Fruit fly (Drosophila melanogaster) whole organism, pupa: Measurements from ENCODE around the gene CG10428.

Source experiments
- CG10348 ChIP-seq: fragments of 200-800 bp; sonication (Bioruptor generic); IDR thresholded peaks from 2 replicates; pipeline ENCODE4 v1.3.6; 2022; ENCODE audit warnings: missing biosample characterization, missing genetic modification characterization
- CG12605 ChIP-seq: fragments of 200-800 bp; sonication (Bioruptor generic); IDR thresholded peaks from 2 replicates; pipeline ENCODE4 v1.3.6; 2022; ENCODE audit warnings: missing biosample characterization, missing genetic modification characterization
- CG13204 ChIP-seq: fragments of 200-800 bp; sonication (Bioruptor generic); optimal IDR thresholded peaks from 2 replicates; lab custom pipeline; 2018; ENCODE audit warnings: missing biosample characterization, mild to moderate bottlenecking, missing genetic modification characterization, moderate library complexity
- CG14655 ChIP-seq: fragments of 200-800 bp; sonication (Bioruptor generic); optimal IDR thresholded peaks from 3 replicates; lab custom pipeline; 2017; ENCODE audit warnings: mild to moderate bottlenecking, missing biosample characterization, missing genetic modification reagents, missing genetic modification characterization
- CG15710 ChIP-seq: fragments of 200-800 bp; sonication (Bioruptor generic); optimal IDR thresholded peaks from 2 replicates; lab custom pipeline; 2018; ENCODE audit warnings: missing biosample characterization, mild to moderate bottlenecking, missing genetic modification characterization, moderate library complexity
- CG17806 ChIP-seq: fragments of 200-800 bp; sonication (Bioruptor generic); optimal IDR thresholded peaks from 2 replicates; lab custom pipeline; 2018; ENCODE audit warnings: missing biosample characterization, mild to moderate bottlenecking, missing genetic modification characterization, moderate library complexity
- CG32121 ChIP-seq: fragments of 200-800 bp; sonication (Bioruptor generic); IDR thresholded peaks from 2 replicates; pipeline ENCODE4 v1.3.6; 2022; ENCODE audit warnings: missing biosample characterization, missing genetic modification characterization
- CG34367 ChIP-seq: fragments of 200-800 bp; sonication (Bioruptor generic); optimal IDR thresholded peaks from 2 replicates; lab custom pipeline; 2018; ENCODE audit warnings: missing biosample characterization, mild to moderate bottlenecking, missing genetic modification characterization
- CG4496 ChIP-seq: fragments of 200-800 bp; sonication (Bioruptor generic); IDR thresholded peaks from 3 replicates; pipeline ENCODE4 v1.3.6; 2022; ENCODE audit warnings: missing biosample characterization, missing genetic modification characterization
- CG8159 ChIP-seq: fragments of 200-800 bp; sonication (Bioruptor generic); optimal IDR thresholded peaks from 3 replicates; lab custom pipeline; 2018; ENCODE audit warnings: missing biosample characterization, mild to moderate bottlenecking, missing genetic modification characterization, moderate library complexity
- CG8301 ChIP-seq: fragments of 200-800 bp; sonication (Bioruptor generic); optimal IDR thresholded peaks from 2 replicates; lab custom pipeline; 2018; ENCODE audit warnings: missing biosample characterization, mild to moderate bottlenecking, missing genetic modification characterization
- CG9948 ChIP-seq: fragments of 200-800 bp; sonication (Bioruptor generic); optimal IDR thresholded peaks from 2 replicates; lab custom pipeline; 2018; ENCODE audit warnings: missing biosample characterization, mild to moderate bottlenecking, missing genetic modification characterization, moderate library complexity
- D1 ChIP-seq: fragments of 200-800 bp; sonication (Bioruptor generic); optimal IDR thresholded peaks from 2 replicates; lab custom pipeline; 2018; ENCODE audit warnings: missing biosample characterization, mild to moderate bottlenecking, missing genetic modification characterization, moderate library complexity
- EcR ChIP-seq: fragments of 200-800 bp; sonication (Bioruptor generic); optimal IDR thresholded peaks from 3 replicates; lab custom pipeline; 2019; ENCODE audit warnings: missing biosample characterization, missing genetic modification characterization, mild to moderate bottlenecking, moderate library complexity, missing genetic modification reagents
- Ets98B ChIP-seq: fragments of 200-800 bp; sonication (Bioruptor generic); IDR thresholded peaks from 2 replicates; pipeline ENCODE4 v1.3.6; 2022; ENCODE audit warnings: missing biosample characterization, missing genetic modification characterization
- Pif1A ChIP-seq: fragments of 200-800 bp; sonication (Bioruptor generic); optimal IDR thresholded peaks from 3 replicates; lab custom pipeline; 2016; ENCODE audit warnings: missing biosample characterization, missing genetic modification characterization
- Pif1B ChIP-seq: fragments of 200-800 bp; sonication (Bioruptor generic); optimal IDR thresholded peaks from 3 replicates; lab custom pipeline; 2016; ENCODE audit warnings: missing biosample characterization, missing genetic modification characterization
- Snoo ChIP-seq: fragments of 200-800 bp; sonication (Bioruptor generic); optimal IDR thresholded peaks from 3 replicates; lab custom pipeline; 2017; ENCODE audit warnings: missing biosample characterization, mild to moderate bottlenecking, missing genetic modification characterization, inconsistent platforms
- fd96Ca ChIP-seq: fragments of 200-800 bp; sonication (Bioruptor generic); IDR thresholded peaks from 3 replicates; pipeline ENCODE4 v1.3.6; 2022; ENCODE audit warnings: missing biosample characterization, missing genetic modification characterization
- gl ChIP-seq: fragments of 200-800 bp; sonication (Bioruptor generic); optimal IDR thresholded peaks from 2 replicates; lab custom pipeline; 2018; ENCODE audit warnings: missing biosample characterization, mild to moderate bottlenecking, missing genetic modification characterization
- rn ChIP-seq: fragments of 200-800 bp; sonication (Bioruptor generic); IDR thresholded peaks from 2 replicates; pipeline ENCODE4 v1.3.6; 2022; ENCODE audit warnings: missing biosample characterization, missing genetic modification characterization

The CG10428 gene

dm6 chr2L:18948724-18949108 lies at the start of gene CG10428:
Gene CG10428, plus strand, starts transcription at chr2L:18948884.
- no peak for TF ChIP-seq CG8159 (tag; lab: Kevin White, UChicago)
- TF ChIP-seq CG8301 (tag; lab: Kevin White, UChicago): no peak
- TF ChIP-seq CG14655 (GFP tag; lab: Kevin White, UChicago): no peak
- no peak for TF ChIP-seq CG15710 (tag; lab: Kevin White, UChicago)
- no peak for TF ChIP-seq D1
- TF ChIP-seq CG32121 (GFP tag; lab: Robert Waterston, UW): no peak
- no peak for TF ChIP-seq CG12605
- TF ChIP-seq CG10348: no peak
- no peak for TF ChIP-seq rn (GFP tag; lab: Robert Waterston, UW)
- TF ChIP-seq gl (tag; lab: Kevin White, UChicago): no peak
- TF ChIP-seq CG9948 (tag; lab: Kevin White, UChicago): no peak
- TF ChIP-seq EcR (GFP tag; lab: Kevin White, UChicago): no peak
- TF ChIP-seq CG13204: no peak
- TF ChIP-seq fd96Ca: no peak
- no peak for TF ChIP-seq Pif1A (GFP tag; lab: Kevin White, UChicago)
- TF ChIP-seq CG4496 (GFP tag; lab: Robert Waterston, UW): no peak
- no peak for TF ChIP-seq CG34367 (tag; lab: Kevin White, UChicago)

- TF ChIP-seq Snoo: no peak
- TF ChIP-seq CG8159 (tag; lab: Kevin White, UChicago): no peak
- TF ChIP-seq CG10348: no peak
- TF ChIP-seq CG13204: no peak
- TF ChIP-seq rn (GFP tag; lab: Robert Waterston, UW): no peak
- TF ChIP-seq gl (tag; lab: Kevin White, UChicago): no peak
- peak; percentile 4 for TF ChIP-seq CG17806 (tag; lab: Kevin White, UChicago)
- no peak for TF ChIP-seq CG32121 (GFP tag; lab: Robert Waterston, UW)
- TF ChIP-seq Ets98B (GFP tag; lab: Robert Waterston, UW): no peak
- peak; percentile 61 for TF ChIP-seq CG14655 (GFP tag; lab: Kevin White, UChicago)
- TF ChIP-seq CG4496 (GFP tag; lab: Robert Waterston, UW): no peak
- TF ChIP-seq D1: no peak
- TF ChIP-seq Pif1A (GFP tag; lab: Kevin White, UChicago): peak; percentile 55
- TF ChIP-seq EcR (GFP tag; lab: Kevin White, UChicago): no peak
- TF ChIP-seq CG9948 (tag; lab: Kevin White, UChicago): peak; percentile 31
- no peak for TF ChIP-seq CG12605
- no peak for TF ChIP-seq CG15710 (tag; lab: Kevin White, UChicago)
- TF ChIP-seq CG8301 (tag; lab: Kevin White, UChicago): peak; percentile 58
- TF ChIP-seq Pif1B (GFP tag; lab: Kevin White, UChicago): peak; percentile 38
- no peak for TF ChIP-seq CG34367 (tag; lab: Kevin White, UChicago)
- no peak for TF ChIP-seq fd96Ca
Measured at dm6 chr2L:18899254-18899653, 49.4 kb upstream of the CG10428 start.

- TF ChIP-seq EcR (GFP tag; lab: Kevin White, UChicago) (no peak), CG4496 (GFP tag; lab: Robert Waterston, UW) (0 out of 3 replicates have a peak, but pooled peaks have one; percentile 7), gl (tag; lab: Kevin White, UChicago) (no peak), CG8159 (tag; lab: Kevin White, UChicago) (no peak), CG8301 (tag; lab: Kevin White, UChicago) (peak; percentile 52), CG12605 (no peak), CG9948 (tag; lab: Kevin White, UChicago) (no peak), CG13204 (no peak), fd96Ca (0 out of 3 replicates have a peak, but pooled peaks have one; percentile 20), Pif1A (GFP tag; lab: Kevin White, UChicago) (peak; percentile 14), CG14655 (GFP tag; lab: Kevin White, UChicago) (peak; percentile 46), Ets98B (GFP tag; lab: Robert Waterston, UW) (0 out of 2 replicates have a peak, but pooled peaks have one; percentile 16), CG17806 (tag; lab: Kevin White, UChicago) (no peak)
- TF ChIP-seq, all 21 proteins: peak for 6
Measured at dm6 chr2L:18899862-18900261, 48.8 kb upstream of the CG10428 start.

- no peak for TF ChIP-seq EcR (GFP tag; lab: Kevin White, UChicago)
- TF ChIP-seq Snoo: peak; percentile 44
Measured at dm6 chr2L:18900976-18901375, 47.7 kb upstream of the CG10428 start.

dm6 chr2L:18906615-18907014 lies 42.1 kb upstream of the CG10428 start:
- TF ChIP-seq Pif1B (GFP tag; lab: Kevin White, UChicago) (no peak), CG17806 (tag; lab: Kevin White, UChicago) (peak; percentile 9), rn (GFP tag; lab: Robert Waterston, UW) (no peak), CG14655 (GFP tag; lab: Kevin White, UChicago) (peak; percentile 45), CG8159 (tag; lab: Kevin White, UChicago) (no peak), CG34367 (tag; lab: Kevin White, UChicago) (no peak), CG32121 (GFP tag; lab: Robert Waterston, UW) (no peak), CG10348 (no peak), EcR (GFP tag; lab: Kevin White, UChicago) (no peak), fd96Ca (no peak)

- TF ChIP-seq CG12605: 0 out of 2 replicates have a peak, but pooled peaks have one; percentile 47
- peak; percentile 27 for TF ChIP-seq Pif1A (GFP tag; lab: Kevin White, UChicago)
- TF ChIP-seq CG17806 (tag; lab: Kevin White, UChicago): no peak
- no peak for TF ChIP-seq rn (GFP tag; lab: Robert Waterston, UW)
- TF ChIP-seq CG32121 (GFP tag; lab: Robert Waterston, UW): peak; percentile 53; the same call in 1 of the 2 replicates
- peak; percentile 56 for TF ChIP-seq CG14655 (GFP tag; lab: Kevin White, UChicago)
- TF ChIP-seq CG13204: no peak
- TF ChIP-seq Ets98B (GFP tag; lab: Robert Waterston, UW): peak; percentile 61
- peak; percentile 64; the same call in 2 of the 3 replicates for TF ChIP-seq CG4496 (GFP tag; lab: Robert Waterston, UW)
- TF ChIP-seq CG8301 (tag; lab: Kevin White, UChicago): peak; percentile 60
- no peak for TF ChIP-seq Pif1B (GFP tag; lab: Kevin White, UChicago)
Measured at dm6 chr2L:18907491-18907890, 41.2 kb upstream of the CG10428 start.
